Worm (Caenorhabditis elegans): Measurements from ENCODE around the gene clec-230.

clec-230 gene

ce11 chrV:15298597-15298996, 50.3 kb downstream of the clec-230 start, which contains the start of gene cpr-3:
Gene cpr-3, minus strand, starts transcription at chrV:15298700.
- no peak for TF ChIP-seq Y79H2A.3 (GFP tag; conservative IDR thresholded peaks at IDR 0.05)
- TF ChIP-seq aptf-2 (GFP tag; conservative IDR thresholded peaks at IDR 0.05): no peak
- TF ChIP-seq sea-2 (GFP tag; IDR thresholded peaks at IDR 0.05): no peak
- TF ChIP-seq him-1 (tag; optimal IDR thresholded peaks at IDR 0.05): no peak
- TF ChIP-seq madf-10 (tag; optimal IDR thresholded peaks at IDR 0.05): peak; percentile 24
- no peak for TF ChIP-seq die-1 (tag; optimal IDR thresholded peaks at IDR 0.05)
- no peak for TF ChIP-seq lsl-1 (GFP tag; optimal IDR thresholded peaks at IDR 0.05)
- TF ChIP-seq attf-5 (GFP tag; optimal IDR thresholded peaks at IDR 0.05): no peak
- TF ChIP-seq nhr-120 (GFP tag; IDR thresholded peaks at IDR 0.05): no peak
- no peak for TF ChIP-seq ZK185.1 (tag; optimal IDR thresholded peaks at IDR 0.05; ENCODE audit: poor library complexity, severe bottlenecking)
- TF ChIP-seq hmg-20 (GFP tag; IDR thresholded peaks at IDR 0.05): no peak
- TF ChIP-seq tbp1 (GFP tag; optimal IDR thresholded peaks at IDR 0.05): no peak
- no peak for TF ChIP-seq nfya-2 (GFP tag; IDR thresholded peaks at IDR 0.05)
- TF ChIP-seq K11D2.4 (GFP tag; IDR thresholded peaks at IDR 0.05): no peak
- no peak for TF ChIP-seq F49E8.2 (tag; optimal IDR thresholded peaks at IDR 0.05; ENCODE audit: insufficient read depth)
- no peak for TF ChIP-seq snpc-1.3 (tag; optimal IDR thresholded peaks at IDR 0.05; ENCODE audit: insufficient read depth)
- TF ChIP-seq lin-26 (GFP tag; IDR thresholded peaks at IDR 0.05): no peak
- TF ChIP-seq F23B12.7 (tag; optimal IDR thresholded peaks at IDR 0.05; ENCODE audit: insufficient read depth): no peak
- TF ChIP-seq ekl-4 (GFP tag; IDR thresholded peaks at IDR 0.05): no peak
- no peak for TF ChIP-seq F33H1.4 (GFP tag; IDR thresholded peaks at IDR 0.05)
- no peak for TF ChIP-seq T07F8.4 (tag; optimal IDR thresholded peaks at IDR 0.05)
- TF ChIP-seq B0336.3 (GFP tag; IDR thresholded peaks at IDR 0.05): no peak
- no peak for TF ChIP-seq F39B2.1 (GFP tag; IDR thresholded peaks at IDR 0.05)
- TF ChIP-seq ets-4 (GFP tag; optimal IDR thresholded peaks at IDR 0.05): peak; percentile 83
- TF ChIP-seq Y67H2A.10 (GFP tag; conservative IDR thresholded peaks at IDR 0.05): no peak
- TF ChIP-seq unc-62 (GFP tag; optimal IDR thresholded peaks at IDR 0.05): no peak
- TF ChIP-seq pha-4 (tag; optimal IDR thresholded peaks at IDR 0.05): peak; percentile 23
- TF ChIP-seq nhr-27 (tag; optimal IDR thresholded peaks at IDR 0.05): no peak
- TF ChIP-seq atf-7 (tag; optimal IDR thresholded peaks at IDR 0.05): peak; percentile 69
- TF ChIP-seq ztf-26 (tag; optimal IDR thresholded peaks at IDR 0.05): no peak
- TF ChIP-seq nhr-80 (tag; optimal IDR thresholded peaks at IDR 0.05): peak; percentile 97
- no peak for TF ChIP-seq ztf-6 (GFP tag; IDR thresholded peaks at IDR 0.05)
- TF ChIP-seq madf-3 (GFP tag; IDR thresholded peaks at IDR 0.05): no peak
- no peak for TF ChIP-seq lsy-27 (tag; optimal IDR thresholded peaks at IDR 0.05; ENCODE audit: borderline replicate concordance, insufficient read depth)
- TF ChIP-seq ztf-22 (GFP tag; optimal IDR thresholded peaks at IDR 0.05): peak; percentile 88
- TF ChIP-seq rpc-1 (optimal IDR thresholded peaks at IDR 0.05): no peak
- no peak for TF ChIP-seq rpc-1 (tag; optimal IDR thresholded peaks at IDR 0.05)
- TF ChIP-seq ceh-100 (GFP tag; IDR thresholded peaks at IDR 0.05): no peak

All from whole organism, young adult.